Fruit fly (Drosophila melanogaster) whole organism, embryonic: ENCODE measurements around the gene CG17036.

ENCODE experiments used
- Aef1 ChIP-seq: fragments of 200-800 bp; sonication (Bioruptor generic); IDR thresholded peaks from 3 replicates; pipeline ENCODE4 v1.3.6; 2022; ENCODE audit warnings: missing biosample characterization, missing genetic modification characterization
- Atf-2 ChIP-seq: fragments of 200-800 bp; sonication (Bioruptor generic); optimal IDR thresholded peaks from 2 replicates; lab custom pipeline; 2016; ENCODE audit warnings: missing biosample characterization, missing genetic modification characterization
- B-H1 ChIP-seq: fragments of 200-800 bp; sonication (Bioruptor generic); IDR thresholded peaks from 3 replicates; pipeline ENCODE4 v1.3.6; 2022; ENCODE audit warnings: missing biosample characterization, missing genetic modification characterization
- BtbVII ChIP-seq: fragments of 200-800 bp; sonication (Bioruptor generic); optimal IDR thresholded peaks from 3 replicates; lab custom pipeline; 2017; ENCODE audit warnings: missing biosample characterization, mild to moderate bottlenecking, missing genetic modification characterization
- CG10462 ChIP-seq: fragments of 200-800 bp; sonication (Bioruptor generic); optimal IDR thresholded peaks from 2 replicates; lab custom pipeline; 2016; ENCODE audit warnings: missing biosample characterization, missing genetic modification characterization
- CG11247 ChIP-seq: fragments of 200-800 bp; sonication (Bioruptor generic); IDR thresholded peaks from 2 replicates; pipeline ENCODE4 v1.3.6; 2022; ENCODE audit warnings: missing biosample characterization, missing genetic modification characterization
- CG11723 ChIP-seq: fragments of 200-800 bp; sonication (Bioruptor generic); optimal IDR thresholded peaks from 2 replicates; lab custom pipeline; 2017; ENCODE audit warnings: missing biosample characterization, mild to moderate bottlenecking, missing genetic modification characterization
- CG12071 ChIP-seq: fragments of 200-800 bp; sonication (Bioruptor generic); optimal IDR thresholded peaks from 3 replicates; lab custom pipeline; 2018; ENCODE audit warnings: missing biosample characterization, mild to moderate bottlenecking, missing genetic modification characterization
- CG14667 ChIP-seq: fragments of 200-800 bp; sonication (Bioruptor generic); IDR thresholded peaks from 2 replicates; pipeline ENCODE4 v1.3.6; 2022; ENCODE audit warnings: missing biosample characterization, missing genetic modification characterization
- CG17361 ChIP-seq: fragments of 200-800 bp; sonication (Bioruptor generic); IDR thresholded peaks from 3 replicates; pipeline ENCODE4 v1.3.6; 2022; ENCODE audit warnings: missing biosample characterization, missing genetic modification characterization
- CG17385 ChIP-seq: fragments of 200-800 bp; sonication (Bioruptor generic); optimal IDR thresholded peaks from 3 replicates; lab custom pipeline; 2018; ENCODE audit warnings: missing biosample characterization, mild to moderate bottlenecking, missing genetic modification characterization
- CG17829 ChIP-seq: fragments of 200-800 bp; optimal IDR thresholded peaks from 2 replicates; lab custom pipeline; 2019; ENCODE audit warnings: missing biosample characterization, mild to moderate bottlenecking, missing genetic modification characterization, moderate library complexity
- CG2116 ChIP-seq: fragments of 200-800 bp; sonication (Bioruptor generic); optimal IDR thresholded peaks from 3 replicates; lab custom pipeline; 2018; ENCODE audit warnings: missing biosample characterization, mild to moderate bottlenecking, missing genetic modification characterization
- CG4360 ChIP-seq: fragments of 200-800 bp; sonication (Bioruptor generic); IDR thresholded peaks from 2 replicates; pipeline ENCODE4 v1.3.6; 2022; ENCODE audit warnings: missing biosample characterization, missing genetic modification characterization
- CG6791 ChIP-seq: fragments of 200-800 bp; sonication (Bioruptor generic); IDR thresholded peaks from 3 replicates; pipeline ENCODE4 v1.3.6; 2022; ENCODE audit warnings: missing biosample characterization, missing genetic modification characterization; ENCODE audit not compliant: partially characterized antibody
- CG7372 ChIP-seq: fragments of 200-800 bp; sonication (Bioruptor generic); IDR thresholded peaks from 2 replicates; pipeline ENCODE4 v1.3.6; 2022; ENCODE audit warnings: missing biosample characterization, missing genetic modification characterization
- CG9215 ChIP-seq: fragments of 200-800 bp; sonication (Bioruptor generic); IDR thresholded peaks from 2 replicates; pipeline ENCODE4 v1.3.6; 2022; ENCODE audit warnings: missing biosample characterization, missing genetic modification characterization
- CG9437 ChIP-seq: fragments of 200-800 bp; sonication (Bioruptor generic); optimal IDR thresholded peaks from 2 replicates; lab custom pipeline; 2018; ENCODE audit warnings: missing biosample characterization, mild to moderate bottlenecking, missing genetic modification characterization
- D ChIP-seq, 2 experiments: fragments of 200-800 bp in 1 of 2; fragments of >200 bp in 1 of 2; sonication (Bioruptor generic) in 1 of 2; optimal IDR thresholded peaks; 2 replicates in 1 of 2; 3 replicates in 1 of 2; lab custom pipeline; 2017; ENCODE audit warnings: mild to moderate bottlenecking in 1 of 2, missing biosample characterization in 1 of 2, missing genetic modification characterization in 1 of 2, missing genetic modification reagents in 1 of 2
- D19A ChIP-seq: fragments of 200-800 bp; optimal IDR thresholded peaks from 3 replicates; lab custom pipeline; 2019; ENCODE audit warnings: missing biosample characterization, mild to moderate bottlenecking, missing genetic modification characterization, moderate library complexity
- Deaf1 ChIP-seq: fragments of 200-800 bp; optimal IDR thresholded peaks from 3 replicates; lab custom pipeline; 2019; ENCODE audit warnings: missing biosample characterization, mild to moderate bottlenecking, missing genetic modification characterization, moderate library complexity
- Fer1 ChIP-seq: fragments of 200-800 bp; sonication (Bioruptor generic); optimal IDR thresholded peaks from 2 replicates; lab custom pipeline; 2017; ENCODE audit warnings: missing biosample characterization, mild to moderate bottlenecking, missing genetic modification characterization
- HLH4C ChIP-seq: fragments of 200-800 bp; sonication (Bioruptor generic); IDR thresholded peaks from 3 replicates; pipeline ENCODE4 v1.3.6; 2022; ENCODE audit warnings: missing biosample characterization, missing genetic modification characterization; ENCODE audit not compliant: partially characterized antibody
- Hmr ChIP-seq: fragments of 200-800 bp; sonication (Bioruptor generic); optimal IDR thresholded peaks from 3 replicates; lab custom pipeline; 2017; ENCODE audit warnings: mild to moderate bottlenecking, missing biosample characterization, missing genetic modification reagents, missing genetic modification characterization
- Lpt ChIP-seq: fragments of >200 bp; optimal IDR thresholded peaks from 2 replicates; lab custom pipeline; 2018; ENCODE audit warnings: missing biosample characterization, missing genetic modification characterization
- Med ChIP-seq: fragments of 200-800 bp; sonication (Bioruptor generic); peaks from one replicate; lab custom pipeline; 2016; ENCODE audit warnings: missing biosample characterization, missing genetic modification characterization, mild to moderate bottlenecking, inconsistent platforms, moderate library complexity
- NFAT ChIP-seq: fragments of 200-800 bp; sonication (Bioruptor generic); IDR thresholded peaks from 2 replicates; pipeline ENCODE4 v1.3.6; 2022; ENCODE audit warnings: missing biosample characterization, missing genetic modification characterization
- Opbp ChIP-seq: fragments of 200-800 bp; sonication (Bioruptor generic); IDR thresholded peaks from 3 replicates; pipeline ENCODE4 v1.3.6; 2022; ENCODE audit warnings: missing biosample characterization, missing genetic modification characterization; ENCODE audit not compliant: partially characterized antibody
- Optix ChIP-seq: fragments of 200-800 bp; sonication (Bioruptor generic); IDR thresholded peaks from 3 replicates; pipeline ENCODE4 v1.3.6; 2022; ENCODE audit warnings: missing biosample characterization, missing genetic modification characterization
- Rx ChIP-seq: fragments of 200-800 bp; sonication (Bioruptor generic); IDR thresholded peaks from 2 replicates; pipeline ENCODE4 v1.3.6; 2022; ENCODE audit warnings: missing biosample characterization, missing genetic modification characterization
- Sox100B ChIP-seq: fragments of 200-800 bp; sonication (Bioruptor generic); optimal IDR thresholded peaks from 3 replicates; lab custom pipeline; 2018; ENCODE audit warnings: missing biosample characterization, mild to moderate bottlenecking, missing genetic modification characterization
- Tbp ChIP-seq: fragments of >200 bp; optimal IDR thresholded peaks from 2 replicates; lab custom pipeline; 2018; ENCODE audit warnings: missing biosample characterization, missing genetic modification characterization
- YL-1 ChIP-seq: fragments of 200-800 bp; sonication (Bioruptor generic); optimal IDR thresholded peaks from 3 replicates; lab custom pipeline; 2017; ENCODE audit warnings: missing biosample characterization, mild to moderate bottlenecking, missing genetic modification characterization
- caup ChIP-seq: fragments of 200-800 bp; sonication (Bioruptor generic); optimal IDR thresholded peaks from 3 replicates; lab custom pipeline; 2017; ENCODE audit warnings: missing biosample characterization, mild to moderate bottlenecking, missing genetic modification characterization, moderate library complexity; ENCODE audit not compliant: severe bottlenecking
- crp ChIP-seq, 2 experiments: fragments of 200-800 bp; sonication (Bioruptor generic); optimal IDR thresholded peaks; 2 replicates in 1 of 2; 3 replicates in 1 of 2; lab custom pipeline; 2017; ENCODE audit warnings: missing biosample characterization in 2 of 2, missing genetic modification characterization in 2 of 2, mild to moderate bottlenecking in 1 of 2, moderate library complexity in 1 of 2
- cwo ChIP-seq: fragments of 200-800 bp; sonication (Bioruptor generic); optimal IDR thresholded peaks from 3 replicates; lab custom pipeline; 2017; ENCODE audit warnings: missing biosample characterization, missing genetic modification characterization, mild to moderate bottlenecking, moderate library complexity, missing genetic modification reagents
- dimm ChIP-seq: fragments of 200-800 bp; sonication (Bioruptor generic); IDR thresholded peaks from 2 replicates; pipeline ENCODE4 v1.3.6; 2022; ENCODE audit warnings: missing biosample characterization, missing genetic modification characterization
- dmrt99B ChIP-seq: fragments of 200-800 bp; sonication (Bioruptor generic); optimal IDR thresholded peaks from 2 replicates; lab custom pipeline; 2018; ENCODE audit warnings: missing biosample characterization, mild to moderate bottlenecking, missing genetic modification characterization, moderate library complexity
- gce ChIP-seq: fragments of 200-800 bp; sonication (Bioruptor generic); IDR thresholded peaks from 3 replicates; pipeline ENCODE4 v1.3.6; 2022; ENCODE audit warnings: missing biosample characterization, missing genetic modification characterization
- gcm ChIP-seq: fragments of 200-800 bp; sonication (Bioruptor generic); optimal IDR thresholded peaks from 2 replicates; lab custom pipeline; 2019; ENCODE audit warnings: missing biosample characterization, mild to moderate bottlenecking, missing genetic modification characterization, moderate library complexity
- h ChIP-seq: fragments of >200 bp; optimal IDR thresholded peaks from 2 replicates; lab custom pipeline; 2017
- inv ChIP-seq: fragments of 200-800 bp; sonication (Bioruptor generic); IDR thresholded peaks from 2 replicates; pipeline ENCODE4 v1.3.6; 2022; ENCODE audit warnings: missing biosample characterization, missing genetic modification characterization; ENCODE audit not compliant: partially characterized antibody
- jigr1 ChIP-seq: fragments of 200-800 bp; sonication (Bioruptor generic); IDR thresholded peaks from 3 replicates; pipeline ENCODE4 v1.3.6; 2022; ENCODE audit warnings: missing biosample characterization, missing genetic modification characterization
- luna ChIP-seq: fragments of 200-800 bp; sonication (Bioruptor generic); optimal IDR thresholded peaks from 2 replicates; lab custom pipeline; 2016; ENCODE audit warnings: missing biosample characterization, missing genetic modification characterization
- pzg ChIP-seq: fragments of 200-800 bp; sonication (Bioruptor generic); optimal IDR thresholded peaks from 3 replicates; lab custom pipeline; 2018; ENCODE audit warnings: missing biosample characterization, mild to moderate bottlenecking, missing genetic modification characterization, moderate library complexity
- ranshi ChIP-seq: fragments of 200-800 bp; sonication (Bioruptor generic); IDR thresholded peaks from 2 replicates; pipeline ENCODE4 v1.3.6; 2022; ENCODE audit warnings: missing biosample characterization, missing genetic modification characterization
- slou ChIP-seq: fragments of 200-800 bp; sonication (Bioruptor generic); optimal IDR thresholded peaks from 3 replicates; lab custom pipeline; 2016; ENCODE audit warnings: missing biosample characterization, missing genetic modification characterization
- sr ChIP-seq: fragments of 200-800 bp; sonication (Bioruptor generic); IDR thresholded peaks from 3 replicates; pipeline ENCODE4 v1.3.6; 2022; ENCODE audit warnings: missing biosample characterization, missing genetic modification characterization
- yki ChIP-seq: fragments of >200 bp; optimal IDR thresholded peaks from 3 replicates; lab custom pipeline; 2018
- zfh2 ChIP-seq: fragments of 200-800 bp; sonication (Bioruptor generic); optimal IDR thresholded peaks from 2 replicates; lab custom pipeline; 2016; ENCODE audit warnings: missing biosample characterization, missing genetic modification characterization

Gene CG17036

dm6 chr2L:12721794-12722315, 21.3 kb upstream of the CG17036 start, which contains the start of gene Pih1D1 (continued):
- TF ChIP-seq Aef1 (GFP tag; lab: Robert Waterston, UW) = peak; percentile 95
- TF ChIP-seq CG12071 (GFP tag; lab: Kevin White, UChicago) = peak; percentile 83
- TF ChIP-seq Lpt (GFP tag; lab: Kevin White, UChicago) = no peak
- peak; percentile 96 for TF ChIP-seq CG7372 (GFP tag; lab: Robert Waterston, UW)
- peak; percentile 96 for TF ChIP-seq CG9215 (GFP tag; lab: Robert Waterston, UW)
- peak; percentile 86 for TF ChIP-seq dimm
- TF ChIP-seq CG11723 = peak; percentile 87
- peak; percentile 96 for TF ChIP-seq Med (GFP tag; lab: Kevin White, UChicago)
- peak; percentile 71 for TF ChIP-seq luna (GFP tag; lab: Kevin White, UChicago)
- TF ChIP-seq CG10462 = peak; percentile 90
- TF ChIP-seq caup (GFP tag; lab: Kevin White, UChicago) = peak; percentile 93
- TF ChIP-seq CG17361 = peak; percentile 99
- peak; percentile 95 for TF ChIP-seq zfh2 (GFP tag; lab: Kevin White, UChicago)
- peak; percentile 94 for TF ChIP-seq Sox100B (GFP tag; lab: Kevin White, UChicago)
- peak; percentile 90 for TF ChIP-seq jigr1 (GFP tag; lab: Robert Waterston, UW)
- peak; percentile 79 for TF ChIP-seq Deaf1 (tag; lab: Kevin White, UChicago)
- peak; percentile 91 for TF ChIP-seq D19A
- peak; percentile 88 for TF ChIP-seq CG17385 (GFP tag; lab: Kevin White, UChicago)
- peak; percentile 63; the same call in 1 of the 3 replicates for TF ChIP-seq sr (GFP tag; lab: Robert Waterston, UW)
- TF ChIP-seq Tbp (GFP tag; lab: Kevin White, UChicago) = no peak
- TF ChIP-seq CG17829 (tag; lab: Kevin White, UChicago) = peak; percentile 96
- TF ChIP-seq crp (GFP tag; optimal IDR thresholded peaks at IDR 0.05; lab: Kevin White, UChicago) = peak; percentile 36 to 84
- TF ChIP-seq B-H1 (GFP tag; lab: Robert Waterston, UW) = peak; percentile 91
- TF ChIP-seq CG11247 (GFP tag; lab: Robert Waterston, UW) = peak; percentile 91
- peak; percentile 92 for TF ChIP-seq Atf-2
- peak; percentile 88 for TF ChIP-seq gce (GFP tag; lab: Robert Waterston, UW)
- TF ChIP-seq Rx = peak; percentile 95
- TF ChIP-seq h (lab: Kevin White, UChicago) = no peak
- TF ChIP-seq CG9437 (GFP tag; lab: Kevin White, UChicago) = peak; percentile 90
- TF ChIP-seq ranshi = peak; percentile 95
- peak; percentile 81 for TF ChIP-seq YL-1
- peak; percentile 92 for TF ChIP-seq Fer1 (GFP tag; lab: Kevin White, UChicago)
- TF ChIP-seq NFAT (GFP tag; lab: Robert Waterston, UW) = peak; percentile 90
- peak; percentile 97 for TF ChIP-seq slou
- TF ChIP-seq inv (GFP tag; lab: Robert Waterston, UW) = no peak
- no peak for TF ChIP-seq yki (lab: Kevin White, UChicago)
- peak; percentile 89 for TF ChIP-seq cwo (GFP tag; lab: Kevin White, UChicago)
- TF ChIP-seq Opbp = no peak
- TF ChIP-seq gcm (GFP tag; lab: Kevin White, UChicago) = no peak
- peak; percentile 96 for TF ChIP-seq Hmr (GFP tag; lab: Kevin White, UChicago)
- TF ChIP-seq D (optimal IDR thresholded peaks at IDR 0.05; lab: Kevin White, UChicago) = no peak
- TF ChIP-seq D (GFP tag; optimal IDR thresholded peaks at IDR 0.05; lab: Kevin White, UChicago) = peak; percentile 92
- peak; percentile 93 for TF ChIP-seq BtbVII (GFP tag; lab: Kevin White, UChicago)
- peak; percentile 66 for TF ChIP-seq CG4360 (GFP tag; lab: Robert Waterston, UW)
- TF ChIP-seq CG14667 (GFP tag; lab: Robert Waterston, UW) = peak; percentile 92
- TF ChIP-seq dmrt99B (tag; lab: Kevin White, UChicago) = peak; percentile 94
- no peak for TF ChIP-seq HLH4C (GFP tag; lab: Robert Waterston, UW)
- TF ChIP-seq pzg (GFP tag; lab: Kevin White, UChicago) = peak; percentile 53
- peak; percentile 78; the same call in 2 of the 3 replicates for TF ChIP-seq Optix (GFP tag; lab: Robert Waterston, UW)
- TF ChIP-seq CG6791 = 0 out of 3 replicates have a peak, but pooled peaks have one; percentile 14
- TF ChIP-seq CG2116 (GFP tag; lab: Kevin White, UChicago) = peak; percentile 80
